Worm (Caenorhabditis elegans): ENCODE measurements around the gene B0507.8.

DNA sequence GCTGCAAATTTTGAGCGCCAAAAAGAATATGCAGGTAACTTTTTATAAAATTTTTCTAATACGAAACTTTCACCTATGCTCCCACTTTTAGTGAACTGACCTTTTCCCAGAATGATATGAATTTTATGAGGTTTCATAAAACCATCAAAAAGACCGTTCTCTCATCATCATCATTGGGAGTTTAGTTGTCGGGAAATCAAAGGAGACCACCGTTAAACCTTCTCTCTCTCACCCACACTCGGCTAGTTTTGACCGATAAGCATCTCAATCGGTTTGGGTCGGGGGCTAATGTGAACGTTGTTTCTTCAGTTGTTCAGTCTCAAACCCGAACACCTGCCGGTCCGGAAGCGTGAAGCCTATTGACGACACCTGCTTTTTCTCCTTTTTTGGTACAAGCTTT lies 33.5 kb upstream of the B0507.8 start:
- TF ChIP-seq ahr-1 (tag; optimal IDR thresholded peaks at IDR 0.05) (no peak), unc-86 (tag; optimal IDR thresholded peaks at IDR 0.05) (no peak), nfya-1 (tag; optimal IDR thresholded peaks at IDR 0.05) (no peak), ceh-30 (tag; optimal IDR thresholded peaks at IDR 0.05) (no peak), pha-4 (tag; optimal IDR thresholded peaks at IDR 0.05) (no peak), nhr-232 (tag; optimal IDR thresholded peaks at IDR 0.05) (no peak), hlh-30 (tag; optimal IDR thresholded peaks at IDR 0.05; ENCODE audit: insufficient read depth) (no peak), nhr-11 (tag; optimal IDR thresholded peaks at IDR 0.05) (no peak), fkh-10 (GFP tag; optimal IDR thresholded peaks at IDR 0.05) (no peak), ama-1 (optimal IDR thresholded peaks at IDR 0.05) (no peak), lim-6 (tag; optimal IDR thresholded peaks at IDR 0.05) (no peak), tbx-7 (tag; optimal IDR thresholded peaks at IDR 0.05) (no peak)
